Fruit fly (Drosophila melanogaster) whole organism, adult: ENCODE measurements around the gene Rbfox1.

Experiments
- CG11617 ChIP-seq: fragments of 200-800 bp; sonication (Bioruptor generic); optimal IDR thresholded peaks from 2 replicates; lab custom pipeline; 2017; ENCODE audit warnings: mild to moderate bottlenecking, missing biosample characterization, missing genetic modification reagents, missing genetic modification characterization
- CG12768 ChIP-seq: fragments of 200-800 bp; sonication (Bioruptor generic); optimal IDR thresholded peaks from 2 replicates; lab custom pipeline; 2017; ENCODE audit warnings: missing biosample characterization, missing genetic modification characterization, mild to moderate bottlenecking, moderate library complexity, missing genetic modification reagents
- CG14711 ChIP-seq: fragments of 200-800 bp; sonication (Bioruptor generic); optimal IDR thresholded peaks from 2 replicates; lab custom pipeline; 2018; ENCODE audit warnings: missing biosample characterization, mild to moderate bottlenecking, missing genetic modification characterization, moderate library complexity
- CG1620 ChIP-seq: fragments of 200-800 bp; sonication (Bioruptor generic); optimal IDR thresholded peaks from 2 replicates; lab custom pipeline; 2016; ENCODE audit warnings: missing biosample characterization, missing genetic modification characterization
- CG33017 ChIP-seq: fragments of 200-800 bp; sonication (Bioruptor generic); optimal IDR thresholded peaks from 2 replicates; lab custom pipeline; 2018; ENCODE audit warnings: missing biosample characterization, mild to moderate bottlenecking, missing genetic modification characterization, moderate library complexity
- CG5204 ChIP-seq: fragments of 200-800 bp; sonication (Bioruptor generic); optimal IDR thresholded peaks from 2 replicates; lab custom pipeline; 2016; ENCODE audit warnings: missing biosample characterization, missing genetic modification characterization
- CG7045 ChIP-seq: fragments of 200-800 bp; sonication (Bioruptor generic); optimal IDR thresholded peaks from 2 replicates; lab custom pipeline; 2017; ENCODE audit warnings: missing biosample characterization, mild to moderate bottlenecking, missing genetic modification characterization
- CG7101 ChIP-seq: fragments of 200-800 bp; sonication (Bioruptor generic); optimal IDR thresholded peaks from 2 replicates; lab custom pipeline; 2018; ENCODE audit warnings: missing biosample characterization, mild to moderate bottlenecking, missing genetic modification characterization, moderate library complexity
- Clk ChIP-seq: fragments of 200-800 bp; sonication (Bioruptor generic); optimal IDR thresholded peaks from 2 replicates; lab custom pipeline; 2017; ENCODE audit warnings: missing biosample characterization, missing genetic modification characterization
- Crg-1 ChIP-seq: fragments of 200-800 bp; sonication (Bioruptor generic); optimal IDR thresholded peaks from 2 replicates; lab custom pipeline; 2016; ENCODE audit warnings: missing biosample characterization, missing genetic modification characterization
- Hr96 ChIP-seq: fragments of 200-800 bp; sonication (Bioruptor generic); optimal IDR thresholded peaks from 2 replicates; lab custom pipeline; 2016; ENCODE audit warnings: missing biosample characterization, missing genetic modification characterization
- Mnt ChIP-seq: fragments of 200-800 bp; sonication (Bioruptor generic); optimal IDR thresholded peaks from 2 replicates; lab custom pipeline; 2016; ENCODE audit warnings: missing biosample characterization, mild to moderate bottlenecking, missing genetic modification characterization
- bab1 ChIP-seq: fragments of 200-800 bp; sonication (Bioruptor generic); optimal IDR thresholded peaks from 3 replicates; lab custom pipeline; 2019; ENCODE audit warnings: missing biosample characterization, mild to moderate bottlenecking, missing genetic modification characterization, moderate library complexity
- cic ChIP-seq: fragments of 200-800 bp; sonication (Bioruptor generic); optimal IDR thresholded peaks from 2 replicates; lab custom pipeline; 2017; ENCODE audit warnings: missing biosample characterization, mild to moderate bottlenecking, missing genetic modification characterization, moderate library complexity
- cnc ChIP-seq, 2 experiments: fragments of >200 bp; optimal IDR thresholded peaks; 2 replicates each; lab custom pipeline; 2017
- kay ChIP-seq: fragments of 200-800 bp; sonication (Bioruptor generic); peaks from one replicate; lab custom pipeline; 2016; ENCODE audit warnings: missing biosample characterization, missing genetic modification characterization, borderline replicate concordance
- ovo ChIP-seq: fragments of 200-800 bp; sonication (Bioruptor generic); optimal IDR thresholded peaks from 2 replicates; lab custom pipeline; 2016; ENCODE audit warnings: missing biosample characterization, missing genetic modification characterization
- pad ChIP-seq: fragments of 200-800 bp; sonication (Bioruptor generic); optimal IDR thresholded peaks from 3 replicates; lab custom pipeline; 2017; ENCODE audit warnings: missing biosample characterization, missing genetic modification characterization, mild to moderate bottlenecking, moderate library complexity, missing genetic modification reagents
- tj ChIP-seq: fragments of 200-800 bp; sonication (Bioruptor generic); optimal IDR thresholded peaks from 3 replicates; lab custom pipeline; 2017; ENCODE audit warnings: missing biosample characterization, mild to moderate bottlenecking, missing genetic modification characterization, moderate library complexity
- toe ChIP-seq: fragments of 200-800 bp; sonication (Bioruptor generic); optimal IDR thresholded peaks from 2 replicates; lab custom pipeline; 2016; ENCODE audit warnings: missing biosample characterization, missing genetic modification characterization

Gene Rbfox1

DNA sequence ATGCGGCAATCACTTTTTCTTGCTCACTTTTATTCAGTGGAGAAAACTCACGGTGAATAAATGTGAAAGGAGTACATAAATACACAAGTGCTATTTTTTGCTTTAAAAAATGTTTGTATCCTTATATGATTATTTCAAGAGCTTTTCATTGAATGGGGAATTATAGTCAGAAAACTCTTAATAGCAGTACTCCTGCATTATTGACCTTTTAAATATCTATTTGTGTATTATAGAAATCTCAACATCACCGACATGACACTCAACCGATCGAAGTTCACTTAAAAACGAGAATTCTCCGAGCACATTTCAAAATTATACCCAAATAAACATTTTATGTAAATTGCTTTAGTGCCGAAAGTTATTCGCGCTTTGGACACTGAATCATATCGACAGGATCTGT, 16.3 kb upstream of the Rbfox1 start, which contains the start of gene S-Lap3:
Gene S-Lap3, plus strand, starts transcription at position 301 of the 400 bp plus-strand sequence.
- no peak for TF ChIP-seq Clk
- TF ChIP-seq toe = no peak
- no peak for TF ChIP-seq CG1620
- no peak for TF ChIP-seq CG7045 (GFP tag; lab: Kevin White, UChicago)
- TF ChIP-seq CG5204 (GFP tag; lab: Kevin White, UChicago) = no peak
- TF ChIP-seq CG12768 = no peak
- no peak for TF ChIP-seq cic (GFP tag; lab: Kevin White, UChicago)
- no peak for TF ChIP-seq pad (GFP tag; lab: Kevin White, UChicago)
- TF ChIP-seq kay (GFP tag; lab: Kevin White, UChicago) = no peak
- TF ChIP-seq CG7101 (tag; lab: Kevin White, UChicago) = no peak
- TF ChIP-seq CG14711 (tag; lab: Kevin White, UChicago) = no peak
- no peak for TF ChIP-seq tj

DNA sequence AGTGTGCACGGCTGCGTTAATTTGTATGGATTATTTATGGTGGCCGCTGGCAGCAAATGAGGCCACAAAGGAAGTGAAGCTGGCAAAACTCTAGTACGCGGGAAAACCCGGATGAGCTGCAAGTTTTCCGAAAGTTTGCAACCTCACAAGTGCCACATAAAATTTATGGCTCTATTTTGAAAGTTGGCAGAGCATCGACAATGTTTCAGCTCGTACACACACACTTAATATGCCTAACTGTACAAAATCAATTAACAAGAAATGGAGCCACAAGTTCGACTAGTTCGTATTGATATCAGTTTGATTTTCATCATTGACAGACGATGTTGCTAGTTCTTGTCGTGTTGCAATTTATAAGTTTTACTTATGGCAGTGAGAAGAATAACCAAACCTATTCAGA, 3.0 kb upstream of the Rbfox1 start, which contains the start of gene CG46430:
Gene CG46430, plus strand, starts transcription at position 301 of the 400 bp plus-strand sequence.
- TF ChIP-seq tj (no peak), CG12768 (no peak), CG7045 (GFP tag; lab: Kevin White, UChicago) (no peak), Clk (no peak), toe (no peak), kay (GFP tag; lab: Kevin White, UChicago) (no peak), CG11617 (GFP tag; lab: Kevin White, UChicago) (no peak), CG5204 (GFP tag; lab: Kevin White, UChicago) (no peak), cnc (optimal IDR thresholded peaks at IDR 0.05; lab: Kevin White, UChicago) (no peak), CG33017 (tag; lab: Kevin White, UChicago) (no peak), Mnt (GFP tag; lab: Kevin White, UChicago) (no peak), CG1620 (no peak), Crg-1 (no peak), bab1 (no peak), Hr96 (no peak), pad (GFP tag; lab: Kevin White, UChicago) (no peak), CG7101 (tag; lab: Kevin White, UChicago) (no peak)

DNA sequence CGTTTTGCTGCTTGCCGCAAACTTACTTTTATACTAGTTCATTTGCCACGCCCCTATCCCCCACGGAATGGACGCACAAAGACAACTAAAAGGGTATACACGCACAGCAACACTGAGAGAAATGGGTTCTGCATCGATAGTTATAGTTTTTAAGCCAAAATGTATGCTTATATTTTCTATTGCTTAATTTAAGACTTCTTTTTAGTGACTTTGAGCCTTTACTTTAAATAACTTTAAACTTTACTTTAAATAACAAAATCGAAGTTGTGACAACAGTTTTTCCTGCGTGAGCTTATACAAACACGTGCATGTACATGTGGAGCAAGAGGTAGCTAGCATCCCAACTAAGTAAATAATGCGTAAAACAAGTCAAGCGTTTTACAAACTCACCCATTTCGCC, 1.3 kb downstream of the Rbfox1 start:
- TF ChIP-seq kay (GFP tag; lab: Kevin White, UChicago) (no peak), cic (GFP tag; lab: Kevin White, UChicago) (no peak), bab1 (no peak), tj (no peak), CG5204 (GFP tag; lab: Kevin White, UChicago) (no peak), CG7045 (GFP tag; lab: Kevin White, UChicago) (no peak), cnc (optimal IDR thresholded peaks at IDR 0.05; lab: Kevin White, UChicago) (no peak), Clk (no peak), CG14711 (tag; lab: Kevin White, UChicago) (no peak), toe (no peak), pad (GFP tag; lab: Kevin White, UChicago) (no peak), CG11617 (GFP tag; lab: Kevin White, UChicago) (no peak)

dm6 chr3L:10485496-10485895, 4.3 kb downstream of the Rbfox1 start:
- TF ChIP-seq CG33017 (tag; lab: Kevin White, UChicago) (no peak), CG14711 (tag; lab: Kevin White, UChicago) (no peak), CG1620 (no peak), Mnt (GFP tag; lab: Kevin White, UChicago) (no peak), tj (no peak), Crg-1 (no peak), CG5204 (GFP tag; lab: Kevin White, UChicago) (no peak), cic (GFP tag; lab: Kevin White, UChicago) (no peak)

- TF ChIP-seq kay (GFP tag; lab: Kevin White, UChicago) (no peak), ovo (GFP tag; lab: Kevin White, UChicago) (no peak), cic (GFP tag; lab: Kevin White, UChicago) (no peak), Mnt (GFP tag; lab: Kevin White, UChicago) (no peak), CG5204 (GFP tag; lab: Kevin White, UChicago) (no peak), CG11617 (GFP tag; lab: Kevin White, UChicago) (no peak), Clk (no peak), cnc (optimal IDR thresholded peaks at IDR 0.05; lab: Kevin White, UChicago) (no peak), CG7045 (GFP tag; lab: Kevin White, UChicago) (no peak), CG1620 (no peak)
These were observed 9.3 kb downstream of the Rbfox1 start, which contains the start of gene S-Lap4 for dm6 chr3L:10490561-10490960. S-Lap4 (plus strand) TSS chr3L:10490861.

DNA sequence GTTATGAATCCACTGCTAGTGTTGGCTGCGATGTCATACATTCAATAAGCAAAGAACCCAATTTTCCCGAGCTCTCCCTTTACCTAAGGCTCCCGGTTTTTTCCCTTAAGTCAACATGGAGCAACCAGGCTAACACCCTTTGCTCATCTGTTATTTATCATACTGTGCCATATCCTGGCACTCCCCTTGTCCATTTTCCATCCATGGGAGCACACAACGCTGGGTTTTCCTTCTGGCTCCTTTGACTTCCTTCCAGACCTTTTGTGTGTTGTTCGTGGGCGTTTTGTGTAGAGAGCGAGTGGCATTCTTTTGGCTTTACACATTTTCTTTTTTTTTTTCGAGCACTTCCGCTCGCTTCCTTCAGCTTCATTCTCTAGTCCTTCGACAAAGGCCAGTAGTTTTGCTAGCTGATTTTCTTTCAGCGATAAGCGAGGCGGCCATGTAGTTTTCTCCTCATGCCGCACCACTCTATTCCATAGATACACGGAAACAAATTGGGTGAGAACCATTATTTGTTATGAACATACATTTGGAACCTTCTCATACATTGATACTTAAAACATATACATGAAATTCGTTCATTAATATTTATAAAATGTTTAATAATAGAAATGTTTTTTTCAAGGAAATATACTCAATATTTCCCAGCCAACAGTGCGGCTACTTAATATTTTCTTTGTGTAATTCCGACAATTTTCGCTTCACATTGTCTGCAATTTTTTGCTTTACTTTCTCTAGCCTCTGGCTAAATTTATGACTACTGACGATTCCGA, 14.9 kb downstream of the Rbfox1 start:
- no peak for TF ChIP-seq CG7045 (GFP tag; lab: Kevin White, UChicago)
- no peak for TF ChIP-seq CG14711 (tag; lab: Kevin White, UChicago)
- TF ChIP-seq ovo (GFP tag; lab: Kevin White, UChicago) = no peak

dm6 chr3L:10504607-10505006, 23.4 kb downstream of the Rbfox1 start:
- TF ChIP-seq CG1620 (no peak), cnc (optimal IDR thresholded peaks at IDR 0.05; lab: Kevin White, UChicago) (no peak), tj (no peak), Mnt (GFP tag; lab: Kevin White, UChicago) (no peak), toe (no peak), CG12768 (peak; percentile 25), kay (GFP tag; lab: Kevin White, UChicago) (no peak), bab1 (no peak), CG7045 (GFP tag; lab: Kevin White, UChicago) (peak; percentile 60), Clk (no peak), CG11617 (GFP tag; lab: Kevin White, UChicago) (no peak), cic (GFP tag; lab: Kevin White, UChicago) (no peak), CG5204 (GFP tag; lab: Kevin White, UChicago) (peak; percentile 58), Hr96 (peak; percentile 20), CG7101 (tag; lab: Kevin White, UChicago) (peak; percentile 9), CG33017 (tag; lab: Kevin White, UChicago) (peak; percentile 43), CG14711 (tag; lab: Kevin White, UChicago) (no peak), pad (GFP tag; lab: Kevin White, UChicago) (no peak), Crg-1 (no peak), ovo (GFP tag; lab: Kevin White, UChicago) (no peak)
